Worm (Caenorhabditis elegans) whole organism, young adult: ENCODE data around the gene F16F9.1.

ENCODE experiments used
- B0261.1 ChIP-seq: sonication (generic microtip); optimal IDR thresholded peaks from 2 replicates; lab custom pipeline; 2016; ENCODE audit warnings: mild to moderate bottlenecking, missing genetic modification characterization, moderate library complexity, missing compliant biosample characterization
- B0336.3 ChIP-seq: fragments of 200-800 bp; sonication (Bioruptor generic); IDR thresholded peaks from 2 replicates; pipeline ENCODE4 v1.3.6; 2022; ENCODE audit warnings: missing genetic modification characterization, missing compliant biosample characterization
- F22D6.2 ChIP-seq: sonication (generic microtip); optimal IDR thresholded peaks from 2 replicates; lab custom pipeline; 2016; ENCODE audit warnings: mild to moderate bottlenecking, missing genetic modification characterization, missing compliant biosample characterization
- F49E8.2 ChIP-seq: sonication (generic microtip); optimal IDR thresholded peaks from 3 replicates; lab custom pipeline; 2017; ENCODE audit warnings: missing genetic modification characterization, mild to moderate bottlenecking, missing compliant biosample characterization, antibody characterized with exemption, moderate library complexity; ENCODE audit not compliant: insufficient read depth
- F57A8.1 ChIP-seq: fragments of 200-800 bp; sonication (Bioruptor generic); optimal IDR thresholded peaks from 2 replicates; lab custom pipeline; 2018; ENCODE audit warnings: mild to moderate bottlenecking, missing genetic modification characterization, moderate library complexity, missing compliant biosample characterization
- K11D2.4 ChIP-seq: fragments of 200-800 bp; sonication (Bioruptor generic); IDR thresholded peaks from 2 replicates; pipeline ENCODE4 v1.3.6; 2022; ENCODE audit warnings: missing genetic modification reagents, missing genetic modification characterization, missing compliant biosample characterization
- T26A5.8 ChIP-seq: sonication (generic microtip); optimal IDR thresholded peaks from 2 replicates; lab custom pipeline; 2016; ENCODE audit warnings: missing genetic modification characterization, missing compliant biosample characterization
- Y53G8AR.9 ChIP-seq: fragments of 200-800 bp; sonication (Bioruptor generic); conservative IDR thresholded peaks from 2 replicates; pipeline ENCODE4 v1.3.6; 2022; ENCODE audit warnings: missing genetic modification reagents, missing genetic modification characterization, missing compliant biosample characterization
- Y67H2A.10 ChIP-seq: fragments of 200-800 bp; sonication (Bioruptor generic); conservative IDR thresholded peaks from 2 replicates; pipeline ENCODE4 v1.3.6; 2022; ENCODE audit warnings: missing genetic modification reagents, missing genetic modification characterization, missing compliant biosample characterization
- Y79H2A.3 ChIP-seq: fragments of 200-800 bp; sonication (Bioruptor generic); conservative IDR thresholded peaks from 2 replicates; pipeline ENCODE4 v1.3.6; 2022; ENCODE audit warnings: missing genetic modification reagents, missing genetic modification characterization, missing compliant biosample characterization
- Y95B8A.8 ChIP-seq: fragments of 200-800 bp; sonication (Bioruptor generic); IDR thresholded peaks from 2 replicates; pipeline ENCODE4 v1.3.6; 2022; ENCODE audit warnings: missing genetic modification reagents, missing genetic modification characterization, missing compliant biosample characterization
- ama-1 ChIP-seq, 3 experiments: fragments of 150-350 bp in 1 of 3; sonication (generic microtip) in 2 of 3; optimal IDR thresholded peaks; 2 replicates each; lab custom pipeline; 2014 to 2018; ENCODE audit warnings: missing biosample characterization in 2 of 3, missing genetic modification characterization in 2 of 3, missing genetic modification reagents in 2 of 3
- aptf-3 ChIP-seq: fragments of 200-800 bp; sonication (Bioruptor generic); IDR thresholded peaks from 2 replicates; pipeline ENCODE4 v1.3.6; 2022; ENCODE audit warnings: missing genetic modification characterization, missing compliant biosample characterization
- bed-1 ChIP-seq: fragments of 200-800 bp; sonication (Bioruptor generic); IDR thresholded peaks from 2 replicates; pipeline ENCODE4 v1.3.6; 2022; ENCODE audit warnings: missing genetic modification reagents, missing genetic modification characterization, missing compliant biosample characterization
- cebp-1 ChIP-seq, 2 experiments: fragments of 200-800 bp in 1 of 2; sonication (Bioruptor generic) in 1 of 2; sonication (generic microtip) in 1 of 2; IDR thresholded peaks in 1 of 2; optimal IDR thresholded peaks in 1 of 2; 2 replicates each; pipeline versions ENCODE4 v1.3.6 to Lab custom; 2017 to 2022; ENCODE audit warnings: missing compliant biosample characterization in 2 of 2, missing genetic modification characterization in 2 of 2, mild to moderate bottlenecking in 1 of 2, missing genetic modification reagents in 1 of 2, moderate library complexity in 1 of 2
- ceh-27 ChIP-seq: fragments of 200-800 bp; sonication (Bioruptor generic); optimal IDR thresholded peaks from 2 replicates; lab custom pipeline; 2018; ENCODE audit warnings: mild to moderate bottlenecking, missing genetic modification characterization, moderate library complexity, missing compliant biosample characterization
- chd-7 ChIP-seq: sonication (generic microtip); optimal IDR thresholded peaks from 2 replicates; lab custom pipeline; 2016; ENCODE audit warnings: mild to moderate bottlenecking, missing genetic modification characterization, moderate library complexity, missing compliant biosample characterization
- die-1 ChIP-seq: sonication (generic microtip); optimal IDR thresholded peaks from 2 replicates; lab custom pipeline; 2016; ENCODE audit warnings: missing genotype, mild to moderate bottlenecking, missing genetic modification characterization, missing compliant biosample characterization
- dox-1 ChIP-seq: fragments of 200-800 bp; sonication (Bioruptor generic); IDR thresholded peaks from 2 replicates; pipeline ENCODE4 v1.3.6; 2022; ENCODE audit warnings: missing genetic modification reagents, missing genetic modification characterization, missing compliant biosample characterization
- dpff-1 ChIP-seq: sonication (generic microtip); optimal IDR thresholded peaks from 2 replicates; lab custom pipeline; 2017; ENCODE audit warnings: mild to moderate bottlenecking, missing genetic modification characterization, missing compliant biosample characterization
- ekl-4 ChIP-seq: fragments of 200-800 bp; sonication (Bioruptor generic); IDR thresholded peaks from 2 replicates; pipeline ENCODE4 v1.3.6; 2022; ENCODE audit warnings: missing genetic modification reagents, missing genetic modification characterization, missing compliant biosample characterization
- gei-17 ChIP-seq: fragments of 200-800 bp; sonication (Bioruptor generic); optimal IDR thresholded peaks from 2 replicates; lab custom pipeline; 2018; ENCODE audit warnings: mild to moderate bottlenecking, missing genetic modification characterization, missing compliant biosample characterization
- hlh-12 ChIP-seq: sonication (generic microtip); optimal IDR thresholded peaks from 2 replicates; lab custom pipeline; 2016; ENCODE audit warnings: missing genetic modification characterization, missing compliant biosample characterization
- let-607 ChIP-seq, 2 experiments: fragments of 200-800 bp in 1 of 2; sonication (Bioruptor generic) in 1 of 2; sonication (generic microtip) in 1 of 2; optimal IDR thresholded peaks; 2 replicates each; lab custom pipeline; 2016 to 2018; ENCODE audit warnings: mild to moderate bottlenecking in 2 of 2, missing compliant biosample characterization in 2 of 2, missing genetic modification characterization in 2 of 2, moderate library complexity in 2 of 2, missing genotype in 1 of 2
- lin-26 ChIP-seq: fragments of 200-800 bp; sonication (Bioruptor generic); IDR thresholded peaks from 2 replicates; pipeline ENCODE4 v1.3.6; 2022; ENCODE audit warnings: missing genetic modification reagents, missing genetic modification characterization, missing compliant biosample characterization
- lin-40 ChIP-seq: sonication (generic microtip); optimal IDR thresholded peaks from 2 replicates; lab custom pipeline; 2016; ENCODE audit warnings: missing genetic modification characterization, mild to moderate bottlenecking, missing compliant biosample characterization, missing genotype, missing genetic modification reagents
- madf-8 ChIP-seq: fragments of 200-800 bp; sonication (Bioruptor generic); conservative IDR thresholded peaks from 2 replicates; pipeline ENCODE4 v1.3.6; 2022; ENCODE audit warnings: missing genetic modification reagents, missing genetic modification characterization, missing compliant biosample characterization
- mcd-1 ChIP-seq: fragments of 200-800 bp; sonication (Bioruptor generic); IDR thresholded peaks from 2 replicates; pipeline ENCODE4 v1.3.6; 2022; ENCODE audit warnings: missing genetic modification reagents, missing genetic modification characterization, missing compliant biosample characterization
- mxl-1 ChIP-seq: sonication (generic microtip); optimal IDR thresholded peaks from 2 replicates; lab custom pipeline; 2016; ENCODE audit warnings: missing genetic modification characterization, missing compliant biosample characterization
- nfyb-1 ChIP-seq: fragments of 200-800 bp; sonication (Bioruptor generic); IDR thresholded peaks from 2 replicates; pipeline ENCODE4 v1.3.6; 2022; ENCODE audit warnings: missing genetic modification reagents, missing genetic modification characterization, missing compliant biosample characterization
- nhr-80 ChIP-seq: sonication (generic microtip); optimal IDR thresholded peaks from 2 replicates; lab custom pipeline; 2016; ENCODE audit warnings: missing genetic modification characterization, missing compliant biosample characterization
- pbrm-1 ChIP-seq: fragments of 200-800 bp; sonication (Bioruptor generic); IDR thresholded peaks from 2 replicates; pipeline ENCODE4 v1.3.6; 2022; ENCODE audit warnings: missing genetic modification reagents, missing genetic modification characterization, missing compliant biosample characterization
- pha-4 ChIP-seq: fragments of 150-350 bp; sonication (generic microtip); optimal IDR thresholded peaks from 2 replicates; lab custom pipeline; 2014; ENCODE audit warnings: missing biosample characterization, missing genetic modification reagents, missing genetic modification characterization
- snpc-3.4 ChIP-seq: sonication (generic microtip); optimal IDR thresholded peaks from 2 replicates; lab custom pipeline; 2017; ENCODE audit warnings: missing genetic modification characterization, mild to moderate bottlenecking, missing compliant biosample characterization, antibody characterized with exemption, moderate library complexity, missing genotype, missing genetic modification reagents
- somi-1 ChIP-seq: fragments of 200-800 bp; sonication (Bioruptor generic); optimal IDR thresholded peaks from 2 replicates; lab custom pipeline; 2018; ENCODE audit warnings: mild to moderate bottlenecking, missing genetic modification characterization, missing compliant biosample characterization
- unc-62 ChIP-seq: fragments of 150-350 bp; optimal IDR thresholded peaks from 2 replicates; lab custom pipeline; 2014; ENCODE audit warnings: missing biosample characterization, missing genetic modification reagents, missing genetic modification characterization
- zfh-2 ChIP-seq: fragments of 200-800 bp; sonication (Bioruptor generic); conservative IDR thresholded peaks from 2 replicates; pipeline ENCODE4 v1.3.6; 2022; ENCODE audit warnings: missing genetic modification reagents, missing genetic modification characterization, missing compliant biosample characterization
- ztf-18 ChIP-seq: sonication (generic microtip); optimal IDR thresholded peaks from 2 replicates; lab custom pipeline; 2016; ENCODE audit warnings: missing genotype, mild to moderate bottlenecking, missing genetic modification characterization, missing compliant biosample characterization
- ztf-26 ChIP-seq: sonication (generic microtip); optimal IDR thresholded peaks from 2 replicates; lab custom pipeline; 2017; ENCODE audit warnings: missing genetic modification characterization, missing compliant biosample characterization
- ztf-6 ChIP-seq: fragments of 200-800 bp; sonication (Bioruptor generic); IDR thresholded peaks from 2 replicates; pipeline ENCODE4 v1.3.6; 2022; ENCODE audit warnings: missing genetic modification reagents, missing genetic modification characterization, missing compliant biosample characterization

F16F9.1 gene

ce11 chrX:8475142-8475541, 28.9 kb downstream of the F16F9.1 start (continued):
- TF ChIP-seq chd-7 (tag; lab: Kevin White, UChicago) (peak; percentile 21), bed-1 (GFP tag; lab: Robert Waterston, UW) (no peak), somi-1 (GFP tag; lab: Kevin White, UChicago) (peak; percentile 87), F22D6.2 (peak; percentile 57), aptf-3 (no peak), dpff-1 (tag; lab: Kevin White, UChicago) (no peak), nfyb-1 (GFP tag; lab: Robert Waterston, UW) (0 out of 2 replicates have a peak, but pooled peaks have one; percentile 9), pbrm-1 (no peak), ztf-18 (tag; lab: Kevin White, UChicago) (no peak), lin-40 (peak; percentile 70), F57A8.1 (GFP tag; lab: Kevin White, UChicago) (no peak), ztf-26 (tag; lab: Kevin White, UChicago) (peak; percentile 81), zfh-2 (GFP tag; lab: Robert Waterston, UW) (no peak), F49E8.2 (tag; lab: Kevin White, UChicago) (no peak), Y67H2A.10 (GFP tag; lab: Robert Waterston, UW) (no peak), nhr-80 (tag; lab: Kevin White, UChicago) (peak; percentile 10), snpc-3.4 (tag; lab: Kevin White, UChicago) (no peak), unc-62 (no peak), T26A5.8 (tag; lab: Kevin White, UChicago) (no peak), Y95B8A.8 (GFP tag; lab: Robert Waterston, UW) (no peak)

- TF ChIP-seq madf-8 (GFP tag; lab: Robert Waterston, UW): no peak
- TF ChIP-seq ama-1 (optimal IDR thresholded peaks at IDR 0.05; lab: Kevin White, UChicago): peak; percentile 13
- TF ChIP-seq ama-1 (GFP tag; optimal IDR thresholded peaks at IDR 0.05; lab: Kevin White, UChicago): no peak
- TF ChIP-seq pha-4: no peak
- TF ChIP-seq dox-1 (GFP tag; lab: Robert Waterston, UW): no peak
- no peak for TF ChIP-seq B0261.1 (tag; lab: Kevin White, UChicago)
- TF ChIP-seq die-1 (tag; lab: Kevin White, UChicago): no peak
- no peak for TF ChIP-seq lin-26
Measured at ce11 chrX:8475759-8476228, 29.6 kb downstream of the F16F9.1 start, which contains the start of gene nhr-14. Gene nhr-14, minus strand, starts transcription at chrX:8476178.

ce11 chrX:8476308-8476707, 30.1 kb downstream of the F16F9.1 start:
- TF ChIP-seq ztf-26 (tag; lab: Kevin White, UChicago) (peak; percentile 7), ztf-6 (GFP tag; lab: Robert Waterston, UW) (0 out of 2 replicates have a peak, but pooled peaks have one; percentile 34), ceh-27 (GFP tag; lab: Kevin White, UChicago) (peak; percentile 54), dox-1 (GFP tag; lab: Robert Waterston, UW) (0 out of 2 replicates have a peak, but pooled peaks have one; percentile 13), zfh-2 (GFP tag; lab: Robert Waterston, UW) (0 out of 2 replicates have a peak, but pooled peaks have one; percentile 24), mxl-1 (tag; lab: Kevin White, UChicago) (no peak)

- TF ChIP-seq die-1 (tag; lab: Kevin White, UChicago) (peak; percentile 63), mcd-1 (0 out of 2 replicates have a peak, but pooled peaks have one; percentile 18), F22D6.2 (peak; percentile 60), let-607 (tag; optimal IDR thresholded peaks at IDR 0.05; lab: Kevin White, UChicago) (no peak), gei-17 (GFP tag; lab: Kevin White, UChicago) (peak; percentile 35), Y79H2A.3 (GFP tag; lab: Robert Waterston, UW) (no peak), Y53G8AR.9 (GFP tag; lab: Robert Waterston, UW) (0 out of 2 replicates have a peak, but pooled peaks have one; percentile 20), hlh-12 (tag; lab: Kevin White, UChicago) (no peak), lin-40 (peak; percentile 82), B0336.3 (GFP tag; lab: Robert Waterston, UW) (peak; percentile 32; the same call in 1 of the 2 replicates), lin-26 (peak; percentile 48; the same call in 1 of the 2 replicates), K11D2.4 (GFP tag; lab: Robert Waterston, UW) (peak; percentile 61; the same call in 1 of the 2 replicates), ekl-4 (GFP tag; lab: Robert Waterston, UW) (no peak), cebp-1 (GFP tag; IDR thresholded peaks at IDR 0.05; lab: Robert Waterston, UW) (no peak), cebp-1 (tag; optimal IDR thresholded peaks at IDR 0.05; lab: Kevin White, UChicago) (peak; percentile 49), chd-7 (tag; lab: Kevin White, UChicago) (peak; percentile 58), ceh-27 (GFP tag; lab: Kevin White, UChicago) (peak; percentile 51)
Measured at ce11 chrX:8477048-8477806, 31.0 kb downstream of the F16F9.1 start.
